Fruit fly (Drosophila melanogaster) whole organism, embryonic: Measurements from ENCODE around the gene CG43077.

Experiments
- Bteb2 ChIP-seq: fragments of 200-800 bp; sonication (Bioruptor generic); optimal IDR thresholded peaks from 2 replicates; lab custom pipeline; 2016; ENCODE audit warnings: missing biosample characterization, missing genetic modification characterization
- CG10274 ChIP-seq: fragments of 200-800 bp; sonication (Bioruptor generic); optimal IDR thresholded peaks from 3 replicates; lab custom pipeline; 2017; ENCODE audit warnings: missing biosample characterization, mild to moderate bottlenecking, missing genetic modification characterization
- CG10431 ChIP-seq: fragments of 200-800 bp; sonication (Bioruptor generic); optimal IDR thresholded peaks from 3 replicates; lab custom pipeline; 2018; ENCODE audit warnings: missing biosample characterization, mild to moderate bottlenecking, missing genetic modification characterization
- CG12391 ChIP-seq: fragments of 200-800 bp; sonication (Bioruptor generic); optimal IDR thresholded peaks from 3 replicates; lab custom pipeline; 2018; ENCODE audit warnings: missing biosample characterization, mild to moderate bottlenecking, missing genetic modification characterization, moderate library complexity
- CG13296 ChIP-seq: fragments of 200-800 bp; sonication (Bioruptor generic); optimal IDR thresholded peaks from 3 replicates; lab custom pipeline; 2018; ENCODE audit warnings: missing biosample characterization, mild to moderate bottlenecking, missing genetic modification characterization
- CG15011 ChIP-seq: fragments of 200-800 bp; sonication (Bioruptor generic); optimal IDR thresholded peaks from 3 replicates; lab custom pipeline; 2018; ENCODE audit warnings: missing biosample characterization, mild to moderate bottlenecking, missing genetic modification characterization
- CG15514 ChIP-seq: fragments of 200-800 bp; sonication (Bioruptor generic); optimal IDR thresholded peaks from 3 replicates; lab custom pipeline; 2017; ENCODE audit warnings: missing biosample characterization, missing genetic modification characterization, mild to moderate bottlenecking, moderate library complexity, missing genetic modification reagents
- CG1603 ChIP-seq: fragments of 200-800 bp; sonication (Bioruptor generic); optimal IDR thresholded peaks from 2 replicates; lab custom pipeline; 2019; ENCODE audit warnings: missing biosample characterization, mild to moderate bottlenecking, missing genetic modification characterization, moderate library complexity
- CG16779 ChIP-seq: fragments of 200-800 bp; sonication (Bioruptor generic); IDR thresholded peaks from 2 replicates; pipeline ENCODE4 v1.3.6; 2022; ENCODE audit warnings: missing biosample characterization, missing genetic modification characterization
- CG17802 ChIP-seq: fragments of 200-800 bp; sonication (Bioruptor generic); optimal IDR thresholded peaks from 2 replicates; lab custom pipeline; 2018; ENCODE audit warnings: missing biosample characterization, mild to moderate bottlenecking, missing genetic modification characterization, moderate library complexity
- CG31224 ChIP-seq: fragments of 200-800 bp; sonication (Bioruptor generic); IDR thresholded peaks from 2 replicates; pipeline ENCODE4 v1.3.6; 2022; ENCODE audit warnings: missing biosample characterization, missing genetic modification characterization
- CG3281 ChIP-seq: fragments of 200-800 bp; sonication (Bioruptor generic); optimal IDR thresholded peaks from 3 replicates; lab custom pipeline; 2017; ENCODE audit warnings: missing biosample characterization, mild to moderate bottlenecking, missing genetic modification characterization
- CG3995 ChIP-seq: fragments of 200-800 bp; sonication (Bioruptor generic); optimal IDR thresholded peaks from 3 replicates; lab custom pipeline; 2016; ENCODE audit warnings: missing biosample characterization, missing genetic modification characterization
- CG4360 ChIP-seq: fragments of 200-800 bp; sonication (Bioruptor generic); IDR thresholded peaks from 2 replicates; pipeline ENCODE4 v1.3.6; 2022; ENCODE audit warnings: missing biosample characterization, missing genetic modification characterization
- CG7556 ChIP-seq: fragments of 200-800 bp; sonication (Bioruptor generic); optimal IDR thresholded peaks from 2 replicates; lab custom pipeline; 2017; ENCODE audit warnings: missing biosample characterization, mild to moderate bottlenecking, missing genetic modification characterization
- CG7786 ChIP-seq: fragments of 200-800 bp; sonication (Bioruptor generic); optimal IDR thresholded peaks from 2 replicates; lab custom pipeline; 2016; ENCODE audit warnings: missing biosample characterization, missing genetic modification characterization
- CG8281 ChIP-seq: fragments of 200-800 bp; sonication (Bioruptor generic); optimal IDR thresholded peaks from 2 replicates; lab custom pipeline; 2018; ENCODE audit warnings: missing biosample characterization, mild to moderate bottlenecking, missing genetic modification characterization, moderate library complexity
- CG9727 ChIP-seq: fragments of 200-800 bp; sonication (Bioruptor generic); optimal IDR thresholded peaks from 3 replicates; lab custom pipeline; 2017; ENCODE audit warnings: missing biosample characterization, mild to moderate bottlenecking, missing genetic modification characterization
- CTCF ChIP-seq: fragments of 200-800 bp; sonication (Bioruptor generic); optimal IDR thresholded peaks from 2 replicates; lab custom pipeline; 2017; ENCODE audit warnings: missing biosample characterization, mild to moderate bottlenecking, missing genetic modification characterization, moderate library complexity
- E2f2 ChIP-seq: fragments of 200-800 bp; sonication (Bioruptor generic); IDR thresholded peaks from 2 replicates; pipeline ENCODE4 v1.3.6; 2022; ENCODE audit warnings: missing biosample characterization, missing genetic modification characterization
- Fer1 ChIP-seq: fragments of 200-800 bp; sonication (Bioruptor generic); optimal IDR thresholded peaks from 2 replicates; lab custom pipeline; 2017; ENCODE audit warnings: missing biosample characterization, mild to moderate bottlenecking, missing genetic modification characterization
- Hey ChIP-seq: fragments of 200-800 bp; sonication (Bioruptor generic); optimal IDR thresholded peaks from 3 replicates; lab custom pipeline; 2018; ENCODE audit warnings: missing biosample characterization, mild to moderate bottlenecking, missing genetic modification characterization
- Hr51 ChIP-seq, 2 experiments: fragments of 200-800 bp; sonication (Bioruptor generic); optimal IDR thresholded peaks; 2 replicates in 1 of 2; 3 replicates in 1 of 2; lab custom pipeline; 2016 to 2018; ENCODE audit warnings: missing biosample characterization in 2 of 2, missing genetic modification characterization in 2 of 2, mild to moderate bottlenecking in 1 of 2, moderate library complexity in 1 of 2
- Lhr ChIP-seq: fragments of 200-800 bp; sonication (Bioruptor generic); optimal IDR thresholded peaks from 3 replicates; lab custom pipeline; 2017; ENCODE audit warnings: mild to moderate bottlenecking, missing biosample characterization, missing genetic modification reagents, missing genetic modification characterization
- Med ChIP-seq: fragments of 200-800 bp; sonication (Bioruptor generic); peaks from one replicate; lab custom pipeline; 2016; ENCODE audit warnings: missing biosample characterization, missing genetic modification characterization, mild to moderate bottlenecking, inconsistent platforms, moderate library complexity
- Oli ChIP-seq: fragments of 200-800 bp; sonication (Bioruptor generic); optimal IDR thresholded peaks from 2 replicates; lab custom pipeline; 2018; ENCODE audit warnings: missing biosample characterization, mild to moderate bottlenecking, missing genetic modification characterization, moderate library complexity
- Opbp ChIP-seq: fragments of 200-800 bp; sonication (Bioruptor generic); IDR thresholded peaks from 3 replicates; pipeline ENCODE4 v1.3.6; 2022; ENCODE audit warnings: missing biosample characterization, missing genetic modification characterization; ENCODE audit not compliant: partially characterized antibody
- Optix ChIP-seq: fragments of 200-800 bp; sonication (Bioruptor generic); IDR thresholded peaks from 3 replicates; pipeline ENCODE4 v1.3.6; 2022; ENCODE audit warnings: missing biosample characterization, missing genetic modification characterization
- Rfx ChIP-seq: fragments of 200-800 bp; sonication (Bioruptor generic); IDR thresholded peaks from 2 replicates; pipeline ENCODE4 v1.3.6; 2022; ENCODE audit warnings: missing biosample characterization, missing genetic modification characterization
- Usf ChIP-seq: fragments of 200-800 bp; sonication (Bioruptor generic); optimal IDR thresholded peaks from 2 replicates; lab custom pipeline; 2017; ENCODE audit warnings: missing genotype, missing biosample characterization, missing genetic modification characterization
- amos ChIP-seq: fragments of 200-800 bp; sonication (Bioruptor generic); IDR thresholded peaks from 2 replicates; pipeline ENCODE4 v1.3.6; 2022; ENCODE audit warnings: missing biosample characterization, missing genetic modification characterization; ENCODE audit not compliant: partially characterized antibody
- ash1 ChIP-seq: fragments of 200-800 bp; sonication (Bioruptor generic); optimal IDR thresholded peaks from 2 replicates; lab custom pipeline; 2018; ENCODE audit warnings: missing biosample characterization, mild to moderate bottlenecking, missing genetic modification characterization
- bcd ChIP-seq: fragments of 200-800 bp; sonication (Bioruptor generic); optimal IDR thresholded peaks from 2 replicates; lab custom pipeline; 2017; ENCODE audit warnings: missing biosample characterization, mild to moderate bottlenecking, missing genetic modification characterization
- cad ChIP-seq: fragments of >200 bp; optimal IDR thresholded peaks from 2 replicates; lab custom pipeline; 2017; ENCODE audit warnings: missing biosample characterization, missing genetic modification characterization
- ewg ChIP-seq: fragments of 200-800 bp; sonication (Bioruptor generic); optimal IDR thresholded peaks from 3 replicates; lab custom pipeline; 2017; ENCODE audit warnings: mild to moderate bottlenecking, missing biosample characterization, missing genetic modification reagents, missing genetic modification characterization
- fru ChIP-seq: fragments of >200 bp; optimal IDR thresholded peaks from 2 replicates; lab custom pipeline; 2017
- fu2 ChIP-seq: fragments of 200-800 bp; sonication (Bioruptor generic); optimal IDR thresholded peaks from 2 replicates; lab custom pipeline; 2016; ENCODE audit warnings: missing biosample characterization, missing genetic modification characterization
- gcm ChIP-seq: fragments of 200-800 bp; sonication (Bioruptor generic); optimal IDR thresholded peaks from 2 replicates; lab custom pipeline; 2019; ENCODE audit warnings: missing biosample characterization, mild to moderate bottlenecking, missing genetic modification characterization, moderate library complexity
- ham ChIP-seq: fragments of 200-800 bp; sonication (Bioruptor generic); IDR thresholded peaks from 2 replicates; pipeline ENCODE4 v1.3.6; 2022; ENCODE audit warnings: missing biosample characterization, missing genetic modification characterization
- hbn ChIP-seq: fragments of 200-800 bp; sonication (Bioruptor generic); IDR thresholded peaks from 2 replicates; pipeline ENCODE4 v1.3.6; 2022; ENCODE audit warnings: missing biosample characterization, missing genetic modification characterization; ENCODE audit not compliant: partially characterized antibody
- knrl ChIP-seq: fragments of 200-800 bp; sonication (Bioruptor generic); IDR thresholded peaks from 3 replicates; pipeline ENCODE4 v1.3.6; 2022; ENCODE audit warnings: missing biosample characterization, missing genetic modification characterization; ENCODE audit not compliant: partially characterized antibody
- lab ChIP-seq: fragments of 200-800 bp; sonication (Bioruptor generic); optimal IDR thresholded peaks from 3 replicates; lab custom pipeline; 2017; ENCODE audit warnings: missing biosample characterization, missing genetic modification characterization, mild to moderate bottlenecking, moderate library complexity, missing genetic modification reagents
- nau ChIP-seq: fragments of 200-800 bp; sonication (Bioruptor generic); optimal IDR thresholded peaks from 3 replicates; lab custom pipeline; 2017; ENCODE audit warnings: missing biosample characterization, mild to moderate bottlenecking, missing genetic modification characterization, missing genetic modification reagents
- odd ChIP-seq: fragments of 200-800 bp; sonication (Bioruptor generic); optimal IDR thresholded peaks from 2 replicates; lab custom pipeline; 2017; ENCODE audit warnings: missing biosample characterization, mild to moderate bottlenecking, missing genetic modification characterization
- row ChIP-seq: fragments of 200-800 bp; sonication (Bioruptor generic); IDR thresholded peaks from 3 replicates; pipeline ENCODE4 v1.3.6; 2022; ENCODE audit warnings: missing biosample characterization, missing genetic modification characterization
- sc ChIP-seq, 3 experiments: fragments of >200 bp in 2 of 3; fragments of 200-800 bp in 1 of 3; sonication (Bioruptor generic) in 1 of 3; optimal IDR thresholded peaks; 2 replicates in 2 of 3; 3 replicates in 1 of 3; lab custom pipeline; 2017; ENCODE audit warnings: mild to moderate bottlenecking in 1 of 3, missing biosample characterization in 1 of 3, missing genetic modification characterization in 1 of 3, missing genetic modification reagents in 1 of 3
- so ChIP-seq: fragments of 200-800 bp; sonication (Bioruptor generic); IDR thresholded peaks from 3 replicates; pipeline ENCODE4 v1.3.6; 2022; ENCODE audit warnings: missing biosample characterization, missing genetic modification characterization
- stc ChIP-seq: fragments of 200-800 bp; sonication (Bioruptor generic); IDR thresholded peaks from 2 replicates; pipeline ENCODE4 v1.3.6; 2022; ENCODE audit warnings: missing biosample characterization, missing genetic modification characterization
- vvl ChIP-seq: fragments of 200-800 bp; sonication (Bioruptor generic); IDR thresholded peaks from 2 replicates; pipeline ENCODE4 v1.3.6; 2022; ENCODE audit warnings: missing biosample characterization, missing genetic modification characterization
- z ChIP-seq: fragments of 200-800 bp; sonication (Bioruptor generic); IDR thresholded peaks from 3 replicates; pipeline ENCODE4 v1.3.6; 2022; ENCODE audit warnings: missing biosample characterization, missing genetic modification characterization

CG43077 gene

dm6 chrX:17107401-17107916 lies 39.1 kb upstream of the CG43077 start, which contains the start of gene CG5004 (continued):
- no peak for TF ChIP-seq CG9727 (GFP tag; lab: Kevin White, UChicago)
- TF ChIP-seq lab (GFP tag; lab: Kevin White, UChicago) = peak; percentile 0
- peak; percentile 51 for TF ChIP-seq Lhr (GFP tag; lab: Kevin White, UChicago)
- TF ChIP-seq z (GFP tag; lab: Robert Waterston, UW) = no peak
- no peak for TF ChIP-seq CG8281 (tag; lab: Kevin White, UChicago)
- TF ChIP-seq amos = peak; percentile 60
- no peak for TF ChIP-seq Usf (GFP tag; lab: Kevin White, UChicago)
- TF ChIP-seq row (GFP tag; lab: Robert Waterston, UW) = peak; percentile 24; the same call in 1 of the 3 replicates
- peak; percentile 51 for TF ChIP-seq CG10431 (GFP tag; lab: Kevin White, UChicago)
- TF ChIP-seq gcm = no peak
- peak; percentile 97 for TF ChIP-seq CG15514 (GFP tag; lab: Kevin White, UChicago)
- TF ChIP-seq CG4360 = peak; percentile 93
- no peak for TF ChIP-seq ham (GFP tag; lab: Robert Waterston, UW)
- peak; percentile 56 for TF ChIP-seq E2f2
- peak; percentile 38; the same call in 1 of the 2 replicates for TF ChIP-seq vvl (GFP tag; lab: Robert Waterston, UW)
- no peak for TF ChIP-seq ewg
- TF ChIP-seq bcd = no peak
- TF ChIP-seq CG10274 (GFP tag; lab: Kevin White, UChicago) = no peak
- TF ChIP-seq CG17802 (tag; lab: Kevin White, UChicago) = no peak
- TF ChIP-seq stc (GFP tag; lab: Robert Waterston, UW) = peak; percentile 39; the same call in 1 of the 2 replicates
- TF ChIP-seq Hr51 (GFP tag; optimal IDR thresholded peaks at IDR 0.05; lab: Kevin White, UChicago) = no peak
- peak; percentile 39 for TF ChIP-seq nau (GFP tag; lab: Kevin White, UChicago)
- no peak for TF ChIP-seq cad (GFP tag; lab: Kevin White, UChicago)
- TF ChIP-seq Optix (GFP tag; lab: Robert Waterston, UW) = no peak
- TF ChIP-seq Fer1 (GFP tag; lab: Kevin White, UChicago) = peak; percentile 36
- TF ChIP-seq fu2 (GFP tag; lab: Kevin White, UChicago) = no peak
- peak; percentile 59; the same call in 2 of the 3 replicates for TF ChIP-seq Opbp (GFP tag; lab: Robert Waterston, UW)
- no peak for TF ChIP-seq CG7556 (GFP tag; lab: Kevin White, UChicago)
- no peak for TF ChIP-seq CG3995
- TF ChIP-seq odd (GFP tag; lab: Kevin White, UChicago) = no peak
- TF ChIP-seq CTCF (GFP tag; lab: Kevin White, UChicago) = no peak
- TF ChIP-seq Rfx (GFP tag; lab: Robert Waterston, UW) = 0 out of 2 replicates have a peak, but pooled peaks have one; percentile 8
- TF ChIP-seq Hey (tag; lab: Kevin White, UChicago) = no peak
- no peak for TF ChIP-seq sc (optimal IDR thresholded peaks at IDR 0.05; lab: Kevin White, UChicago)
- no peak for TF ChIP-seq sc (GFP tag; optimal IDR thresholded peaks at IDR 0.05; lab: Kevin White, UChicago)
- TF ChIP-seq CG3281 (GFP tag; lab: Kevin White, UChicago) = no peak
- TF ChIP-seq fru (lab: Kevin White, UChicago) = no peak
- peak; percentile 48 for TF ChIP-seq CG1603
- TF ChIP-seq Bteb2 (GFP tag; lab: Kevin White, UChicago) = no peak
- TF ChIP-seq CG12391 (tag; lab: Kevin White, UChicago) = peak; percentile 10
- TF ChIP-seq CG16779 (GFP tag; lab: Robert Waterston, UW) = no peak
- TF ChIP-seq knrl (GFP tag; lab: Robert Waterston, UW) = peak; percentile 38; the same call in 1 of the 3 replicates
- no peak for TF ChIP-seq CG31224 (GFP tag; lab: Robert Waterston, UW)
- TF ChIP-seq CG7786 (GFP tag; lab: Kevin White, UChicago) = no peak
- TF ChIP-seq so (GFP tag; lab: Robert Waterston, UW) = no peak
- TF ChIP-seq CG13296 (GFP tag; lab: Kevin White, UChicago) = peak; percentile 10
- TF ChIP-seq Med (GFP tag; lab: Kevin White, UChicago) = no peak
- TF ChIP-seq CG15011 (GFP tag; lab: Kevin White, UChicago) = no peak
- TF ChIP-seq ash1 (GFP tag; lab: Kevin White, UChicago) = no peak
- no peak; the same call in 1 of the 2 replicates for TF ChIP-seq hbn (GFP tag; lab: Robert Waterston, UW)
- no peak for TF ChIP-seq Oli (tag; lab: Kevin White, UChicago)
